Worm (Caenorhabditis elegans) whole organism, L4 larva: Measurements from ENCODE around the gene ref-2.

Source experiments
- dve-1 ChIP-seq: sonication (generic microtip); optimal IDR thresholded peaks from 2 replicates; lab custom pipeline; 2017; ENCODE audit warnings: antibody characterized with exemption, mild to moderate bottlenecking, missing genetic modification characterization, missing compliant biosample characterization; ENCODE audit not compliant: insufficient read depth
- mdt-29 ChIP-seq: fragments of 200-800 bp; sonication (Bioruptor generic); IDR thresholded peaks from 2 replicates; pipeline ENCODE4 v1.3.6; 2022; ENCODE audit warnings: missing genetic modification reagents, missing genetic modification characterization, missing compliant biosample characterization
- nhr-237 ChIP-seq: sonication (generic microtip); optimal IDR thresholded peaks from 2 replicates; lab custom pipeline; 2017; ENCODE audit warnings: missing biosample characterization, missing genetic modification characterization
- nhr-28 ChIP-seq: fragments of 150-350 bp; optimal IDR thresholded peaks from 2 replicates; lab custom pipeline; 2014; ENCODE audit warnings: missing biosample characterization, missing genetic modification characterization
- nhr-6 ChIP-seq: fragments of 150-350 bp; optimal IDR thresholded peaks from 2 replicates; lab custom pipeline; 2014; ENCODE audit warnings: missing biosample characterization, missing genetic modification characterization

DNA sequence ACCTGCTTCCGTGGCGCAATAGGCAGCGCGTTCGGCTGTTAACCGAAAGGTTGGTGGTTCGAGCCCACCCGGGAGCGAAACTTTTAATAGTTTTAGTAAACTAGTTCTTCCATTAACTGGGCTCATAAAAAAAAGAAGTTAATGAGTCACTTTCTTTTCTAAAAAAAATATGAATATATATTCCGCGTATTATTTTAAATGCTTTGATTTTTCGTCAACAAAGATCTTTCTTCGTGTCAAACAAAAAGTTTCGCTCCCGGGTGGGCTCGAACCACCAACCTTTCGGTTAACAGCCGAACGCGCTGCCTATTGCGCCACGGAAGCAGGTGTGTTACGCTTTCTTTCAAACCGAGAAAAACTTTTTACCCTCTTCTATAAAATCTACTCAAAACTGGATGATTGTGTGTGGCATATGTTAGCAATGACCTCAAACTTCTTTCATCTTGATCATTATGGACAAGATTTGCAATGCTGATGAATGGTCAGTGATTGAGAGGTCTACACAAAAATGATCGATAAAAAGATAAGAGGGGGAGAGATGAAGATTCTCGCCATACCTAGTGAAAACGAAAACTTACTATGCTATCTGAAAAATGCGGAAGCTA lies 29.8 kb downstream of the ref-2 start:
- TF ChIP-seq dve-1 (tag; lab: Kevin White, UChicago) (peak; percentile 8), mdt-29 (GFP tag; lab: Robert Waterston, UW) (no peak), nhr-28 (tag; lab: Kevin White, UChicago) (peak; percentile 23), nhr-6 (tag; lab: Kevin White, UChicago) (no peak), nhr-237 (tag; lab: Kevin White, UChicago) (no peak)
